Worm (Caenorhabditis elegans) whole organism, L1 larva: ENCODE measurements around the gene K08C7.7.

Source experiments
- ama-1 ChIP-seq: fragments of 150-350 bp; optimal IDR thresholded peaks from 2 replicates; lab custom pipeline; 2014
- blmp-1 ChIP-seq: fragments of 150-350 bp; optimal IDR thresholded peaks from 2 replicates; lab custom pipeline; 2014; ENCODE audit warnings: missing biosample characterization, missing genetic modification characterization
- ceh-82 ChIP-seq, 3 experiments: fragments of 150-350 bp in 1 of 3; sonication (generic microtip) in 2 of 3; optimal IDR thresholded peaks; 2 replicates each; lab custom pipeline; 2014 to 2017; ENCODE audit warnings: missing biosample characterization in 3 of 3, missing genetic modification characterization in 3 of 3
- ces-1 ChIP-seq: fragments of 150-350 bp; optimal IDR thresholded peaks from 2 replicates; lab custom pipeline; 2014; ENCODE audit warnings: missing biosample characterization, missing genetic modification reagents, missing genetic modification characterization
- fos-1 ChIP-seq: fragments of 150-350 bp; optimal IDR thresholded peaks from 2 replicates; lab custom pipeline; 2014; ENCODE audit warnings: missing biosample characterization, missing genetic modification characterization
- hlh-17 ChIP-seq: fragments of 200-800 bp; sonication (Bioruptor generic); optimal IDR thresholded peaks from 2 replicates; lab custom pipeline; 2018; ENCODE audit warnings: missing genetic modification characterization, mild to moderate bottlenecking, missing compliant biosample characterization, moderate library complexity, borderline replicate concordance
- jun-1 ChIP-seq: fragments of 150-350 bp; optimal IDR thresholded peaks from 2 replicates; lab custom pipeline; 2014; ENCODE audit warnings: missing biosample characterization, missing genetic modification reagents, missing genetic modification characterization
- lin-35 ChIP-seq, 2 experiments: fragments of 150-350 bp; optimal IDR thresholded peaks; 2 replicates each; lab custom pipeline; 2014; ENCODE audit warnings: missing biosample characterization in 2 of 2, missing genetic modification characterization in 2 of 2, missing genetic modification reagents in 2 of 2
- lsy-2 ChIP-seq, 2 experiments: fragments of 150-350 bp; optimal IDR thresholded peaks; 2 replicates each; lab custom pipeline; 2014; ENCODE audit warnings: missing biosample characterization in 2 of 2, missing genetic modification characterization in 2 of 2
- nhr-11 ChIP-seq: fragments of 150-350 bp; optimal IDR thresholded peaks from 2 replicates; lab custom pipeline; 2014; ENCODE audit warnings: missing biosample characterization, missing genetic modification characterization
- nhr-20 ChIP-seq: sonication (generic microtip); optimal IDR thresholded peaks from 2 replicates; lab custom pipeline; 2016; ENCODE audit warnings: mild to moderate bottlenecking, missing genetic modification characterization, missing compliant biosample characterization
- rnt-1 ChIP-seq: sonication (generic microtip); optimal IDR thresholded peaks from 2 replicates; lab custom pipeline; 2016; ENCODE audit warnings: mild to moderate bottlenecking, missing genetic modification characterization, moderate library complexity, missing compliant biosample characterization
- skn-1 ChIP-seq: fragments of 150-350 bp; optimal IDR thresholded peaks from 2 replicates; lab custom pipeline; 2014; ENCODE audit warnings: missing biosample characterization, missing genetic modification characterization
- ztf-4 ChIP-seq: fragments of 150-350 bp; optimal IDR thresholded peaks from 2 replicates; lab custom pipeline; 2014; ENCODE audit warnings: missing biosample characterization, missing genetic modification characterization

ce11 chrIV:10705176-10705575 is 40.9 kb downstream of the K08C7.7 start, which contains the start of gene R102.10:
- no peak for TF ChIP-seq lsy-2 (tag; optimal IDR thresholded peaks at IDR 0.05; lab: Kevin White, UChicago)
- TF ChIP-seq fos-1, result no peak
- no peak for TF ChIP-seq ceh-82 (tag; optimal IDR thresholded peaks at IDR 0.05; lab: Kevin White, UChicago)
- TF ChIP-seq hlh-17 (GFP tag; lab: Kevin White, UChicago), result no peak
- TF ChIP-seq blmp-1 (tag; lab: Kevin White, UChicago), result no peak
- TF ChIP-seq ces-1 (GFP tag; lab: Kevin White, UChicago), result no peak
- no peak for TF ChIP-seq jun-1 (tag; lab: Kevin White, UChicago)
- no peak for TF ChIP-seq lin-35 (GFP tag; optimal IDR thresholded peaks at IDR 0.05; lab: Kevin White, UChicago)
- no peak for TF ChIP-seq nhr-20 (tag; lab: Kevin White, UChicago)
- TF ChIP-seq ama-1 (lab: Kevin White, UChicago), result no peak
- no peak for TF ChIP-seq rnt-1 (tag; lab: Kevin White, UChicago)
- TF ChIP-seq nhr-11 (tag; lab: Kevin White, UChicago), result no peak
- TF ChIP-seq skn-1 (tag; lab: Kevin White, UChicago), result no peak
- TF ChIP-seq ztf-4, result no peak
